Worm (Caenorhabditis elegans): Measurements from ENCODE around the gene Y113G7B.15.

DNA sequence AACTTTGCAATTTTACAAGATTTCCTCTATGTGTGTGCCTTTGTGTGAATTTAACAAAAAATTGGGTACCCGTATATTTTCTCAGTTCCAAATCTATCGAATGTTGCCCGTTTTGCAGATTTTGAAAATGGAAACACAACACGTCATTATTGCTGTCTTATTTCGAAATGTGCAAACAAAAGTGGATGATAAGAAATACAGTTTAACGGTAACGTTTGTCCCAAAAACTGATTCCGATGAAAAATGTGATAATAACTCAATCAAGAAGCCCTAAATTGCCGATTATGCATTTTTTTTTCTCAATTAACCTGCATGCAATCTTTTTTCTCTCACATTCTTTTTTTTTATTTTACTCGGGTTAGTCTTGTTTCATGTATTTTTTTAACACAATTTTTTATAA, 8.3 kb downstream of the Y113G7B.15 start:
- TF ChIP-seq unc-55 (GFP tag; optimal IDR thresholded peaks at IDR 0.05) (no peak), pat-9 (tag; optimal IDR thresholded peaks at IDR 0.05) (no peak), tbx-7 (tag; optimal IDR thresholded peaks at IDR 0.05) (no peak), F13H6.1 (tag; optimal IDR thresholded peaks at IDR 0.05) (no peak), K02D7.2 (tag; optimal IDR thresholded peaks at IDR 0.05) (no peak), nhr-11 (tag; optimal IDR thresholded peaks at IDR 0.05) (no peak), elt-2 (tag; optimal IDR thresholded peaks at IDR 0.05) (no peak)

All from whole organism, late embryonic.